Fruit fly (Drosophila melanogaster): ENCODE results near the gene CG42371.

Gene CG42371

dm6 chr2L:2178810-2179143, 38.3 kb downstream of the CG42371 start (continued):
- no peak for TF ChIP-seq CG3407 (GFP tag; optimal IDR thresholded peaks at IDR 0.05)
- TF ChIP-seq grau (tag; optimal IDR thresholded peaks at IDR 0.05): peak; percentile 75
- TF ChIP-seq fd3F (GFP tag; optimal IDR thresholded peaks at IDR 0.05): no peak
- TF ChIP-seq HLH4C (GFP tag; IDR thresholded peaks at IDR 0.05; ENCODE audit: partially characterized antibody): no peak
- no peak for TF ChIP-seq dmrt99B (tag; optimal IDR thresholded peaks at IDR 0.05)
- no peak for TF ChIP-seq GATAe (GFP tag; conservative IDR thresholded peaks at IDR 0.05)
- no peak for TF ChIP-seq Xbp1 (GFP tag; optimal IDR thresholded peaks at IDR 0.05)
- TF ChIP-seq Trl (optimal IDR thresholded peaks at IDR 0.05): peak; percentile 82 to 85
- TF ChIP-seq Trl (GFP tag; optimal IDR thresholded peaks at IDR 0.05): no peak
- TF ChIP-seq CG14860 (GFP tag; IDR thresholded peaks at IDR 0.05; ENCODE audit: partially characterized antibody): no peak
- no peak for TF ChIP-seq ftz-f1 (GFP tag; optimal IDR thresholded peaks at IDR 0.05)
- TF ChIP-seq dimm (GFP tag; IDR thresholded peaks at IDR 0.05): no peak
- 0 out of 2 replicates have a peak, but pooled peaks have one; percentile 4 for TF ChIP-seq CG14014 (GFP tag; IDR thresholded peaks at IDR 0.05)
- peak; percentile 46; the same call in 1 of the 2 replicates for TF ChIP-seq wdn (GFP tag; IDR thresholded peaks at IDR 0.05)
- TF ChIP-seq pho (GFP tag; optimal IDR thresholded peaks at IDR 0.05): no peak
- peak; percentile 21; the same call in 1 of the 2 replicates for TF ChIP-seq Ada2b (GFP tag; IDR thresholded peaks at IDR 0.05)
- TF ChIP-seq Ssrp (tag; optimal IDR thresholded peaks at IDR 0.05): no peak
- no peak for TF ChIP-seq CG12744 (GFP tag; optimal IDR thresholded peaks at IDR 0.05)
- no peak for TF ChIP-seq CG3847 (GFP tag; IDR thresholded peaks at IDR 0.05)
- TF ChIP-seq CG2202 (tag; optimal IDR thresholded peaks at IDR 0.05): no peak
- TF ChIP-seq ranshi (GFP tag; IDR thresholded peaks at IDR 0.05): no peak
- no peak for TF ChIP-seq CG13775 (GFP tag; optimal IDR thresholded peaks at IDR 0.05)
- no peak for TF ChIP-seq D19B (GFP tag; optimal IDR thresholded peaks at IDR 0.05)
- TF ChIP-seq BtbVII (GFP tag; optimal IDR thresholded peaks at IDR 0.05): no peak
- TF ChIP-seq disco-r (GFP tag; optimal IDR thresholded peaks at IDR 0.05): no peak
- no peak for TF ChIP-seq ci (GFP tag; IDR thresholded peaks at IDR 0.05)

dm6 chr2L:2177969-2178809, 38.9 kb downstream of the CG42371 start, which contains the start of gene aop:
Gene aop (minus strand): TSS chr2L:2178754.
- TF ChIP-seq salm (tag; optimal IDR thresholded peaks at IDR 0.05) (no peak), CG13894 (tag; optimal IDR thresholded peaks at IDR 0.05) (peak; percentile 57), CG11696 (GFP tag; IDR thresholded peaks at IDR 0.05) (no peak), CG14441 (GFP tag; IDR thresholded peaks at IDR 0.05) (no peak; the same call in 1 of the 2 replicates), CG2889 (GFP tag; IDR thresholded peaks at IDR 0.05) (no peak), Dll (GFP tag; IDR thresholded peaks at IDR 0.05; ENCODE audit: partially characterized antibody) (0 out of 4 replicates have a peak, but pooled peaks have one; percentile 22), ab (GFP tag; optimal IDR thresholded peaks at IDR 0.05) (no peak), CG6854 (GFP tag; optimal IDR thresholded peaks at IDR 0.05) (peak; percentile 48), NC2β (GFP tag; optimal IDR thresholded peaks at IDR 0.05) (peak; percentile 29), Hr51 (GFP tag; optimal IDR thresholded peaks at IDR 0.05) (no peak), CG8765 (GFP tag; IDR thresholded peaks at IDR 0.05) (no peak), ase (GFP tag; IDR thresholded peaks at IDR 0.05) (no peak), da (GFP tag; optimal IDR thresholded peaks at IDR 0.05) (no peak), run (tag; optimal IDR thresholded peaks at IDR 0.05) (no peak), nmo (GFP tag; optimal IDR thresholded peaks at IDR 0.05) (peak; percentile 6), lov (optimal IDR thresholded peaks at IDR 0.05) (no peak), lov (GFP tag; IDR thresholded peaks at IDR 0.05) (no peak), sna (GFP tag; IDR thresholded peaks at IDR 0.05; ENCODE audit: partially characterized antibody) (no peak), CG12155 (GFP tag; optimal IDR thresholded peaks at IDR 0.05) (peak; percentile 42), CG10267 (tag; optimal IDR thresholded peaks at IDR 0.05) (peak; percentile 18), CG10979 (tag; optimal IDR thresholded peaks at IDR 0.05) (peak; percentile 4), CG6254 (GFP tag; optimal IDR thresholded peaks at IDR 0.05) (peak; percentile 34), dmrt11E (tag; optimal IDR thresholded peaks at IDR 0.05) (peak; percentile 8), Asciz (GFP tag; optimal IDR thresholded peaks at IDR 0.05) (peak; percentile 28), Bdp1 (GFP tag; optimal IDR thresholded peaks at IDR 0.05) (peak; percentile 34)

Measured in whole organism, embryonic.